Worm (Caenorhabditis elegans) whole organism, L4 larva: Measurements from ENCODE around the gene lmd-5.

Source experiments
- F44E2.7 ChIP-seq: fragments of 200-800 bp; sonication (Bioruptor generic); IDR thresholded peaks from 2 replicates; pipeline ENCODE4 v2.1.2; 2022; ENCODE audit warnings: missing genetic modification characterization, missing compliant biosample characterization
- F49E8.2 ChIP-seq: sonication (generic microtip); optimal IDR thresholded peaks from 2 replicates; lab custom pipeline; 2016; ENCODE audit warnings: missing compliant biosample characterization, mild to moderate bottlenecking, missing genetic modification characterization, borderline replicate concordance
- R02D3.7 ChIP-seq: fragments of 150-350 bp; sonication (generic microtip); optimal IDR thresholded peaks from 3 replicates; lab custom pipeline; 2014; ENCODE audit warnings: missing biosample characterization, missing genetic modification characterization
- T26A8.4 ChIP-seq: fragments of 200-800 bp; sonication (Bioruptor generic); IDR thresholded peaks from 2 replicates; pipeline ENCODE4 v1.3.6; 2022; ENCODE audit warnings: missing genetic modification characterization, missing compliant biosample characterization
- Y48G9A.11 ChIP-seq: fragments of 200-800 bp; sonication (Bioruptor generic); IDR thresholded peaks from 2 replicates; pipeline ENCODE4 v1.3.6; 2022; ENCODE audit warnings: missing genetic modification reagents, missing genetic modification characterization, missing compliant biosample characterization
- aha-1 ChIP-seq: fragments of 150-350 bp; peaks from one replicate; lab custom pipeline; 2014; ENCODE audit warnings: missing biosample characterization, missing genetic modification characterization
- aly-2 ChIP-seq: sonication (generic microtip); optimal IDR thresholded peaks from 2 replicates; lab custom pipeline; 2018; ENCODE audit warnings: missing biosample characterization, missing genetic modification characterization
- ama-1 ChIP-seq: fragments of 150-350 bp; optimal IDR thresholded peaks from 2 replicates; lab custom pipeline; 2014; ENCODE audit warnings: inconsistent platforms, mixed read lengths
- ceh-32 ChIP-seq: sonication (generic microtip); optimal IDR thresholded peaks from 2 replicates; lab custom pipeline; 2016; ENCODE audit warnings: mild to moderate bottlenecking, missing genetic modification characterization, missing compliant biosample characterization; ENCODE audit not compliant: poor library complexity
- ces-1 ChIP-seq: fragments of 150-350 bp; sonication (generic microtip); optimal IDR thresholded peaks from 4 replicates; lab custom pipeline; 2014; ENCODE audit warnings: missing biosample characterization, missing genetic modification reagents, missing genetic modification characterization
- ctbp-1 ChIP-seq: fragments of 200-800 bp; sonication (Bioruptor generic); IDR thresholded peaks from 2 replicates; pipeline ENCODE4 v1.3.6; 2022; ENCODE audit warnings: missing genetic modification reagents, missing genetic modification characterization, missing compliant biosample characterization
- daf-12 ChIP-seq: fragments of 150-350 bp; optimal IDR thresholded peaks from 2 replicates; lab custom pipeline; 2014; ENCODE audit warnings: missing biosample characterization, missing genetic modification reagents, missing genetic modification characterization
- daf-16 ChIP-seq, 3 experiments: sonication (generic microtip); optimal IDR thresholded peaks; 2 replicates each; lab custom pipeline; 2016 to 2017; ENCODE audit warnings: missing genetic modification characterization in 3 of 3, missing genetic modification reagents in 3 of 3, mild to moderate bottlenecking in 2 of 3, missing compliant biosample characterization in 2 of 3, missing biosample characterization in 1 of 3, moderate library complexity in 1 of 3
- dmd-6 ChIP-seq: fragments of 200-800 bp; sonication (Bioruptor generic); IDR thresholded peaks from 2 replicates; pipeline ENCODE4 v1.3.6; 2022; ENCODE audit warnings: missing genetic modification reagents, missing genetic modification characterization, missing compliant biosample characterization
- dve-1 ChIP-seq: sonication (generic microtip); optimal IDR thresholded peaks from 2 replicates; lab custom pipeline; 2017; ENCODE audit warnings: antibody characterized with exemption, mild to moderate bottlenecking, missing genetic modification characterization, missing compliant biosample characterization; ENCODE audit not compliant: insufficient read depth
- gei-8 ChIP-seq: fragments of 200-800 bp; sonication (Bioruptor generic); optimal IDR thresholded peaks from 2 replicates; lab custom pipeline; 2018; ENCODE audit warnings: mild to moderate bottlenecking, missing genetic modification characterization, missing compliant biosample characterization
- hmg-1.1 ChIP-seq: fragments of 200-800 bp; sonication (Bioruptor generic); IDR thresholded peaks from 2 replicates; pipeline ENCODE4 v1.3.6; 2022; ENCODE audit warnings: missing genetic modification reagents, missing genetic modification characterization, missing compliant biosample characterization
- lim-7 ChIP-seq: fragments of 200-800 bp; sonication (Bioruptor generic); IDR thresholded peaks from 2 replicates; pipeline ENCODE4 v1.3.6; 2022; ENCODE audit warnings: missing genetic modification characterization, missing compliant biosample characterization
- lin-29 ChIP-seq: fragments of 200-800 bp; sonication (Bioruptor generic); IDR thresholded peaks from 2 replicates; pipeline ENCODE4 v1.3.6; 2022; ENCODE audit warnings: missing genetic modification reagents, missing genetic modification characterization, missing compliant biosample characterization
- mdl-1 ChIP-seq, 2 experiments: fragments of 150-350 bp in 1 of 2; sonication (generic microtip) in 1 of 2; optimal IDR thresholded peaks; 2 replicates each; lab custom pipeline; 2014 to 2017; ENCODE audit warnings: missing biosample characterization in 2 of 2, missing genetic modification characterization in 2 of 2
- mes-2 ChIP-seq: sonication (generic microtip); optimal IDR thresholded peaks from 2 replicates; lab custom pipeline; 2016; ENCODE audit warnings: missing genotype, mild to moderate bottlenecking, missing genetic modification characterization, missing compliant biosample characterization; ENCODE audit not compliant: poor library complexity, severe bottlenecking
- mxl-2 ChIP-seq: fragments of 200-800 bp; sonication (Bioruptor generic); conservative IDR thresholded peaks from 2 replicates; pipeline ENCODE4 v1.3.6; 2022; ENCODE audit warnings: missing genetic modification reagents, missing genetic modification characterization, missing compliant biosample characterization
- nhr-10 ChIP-seq: fragments of 150-350 bp; optimal IDR thresholded peaks from 2 replicates; lab custom pipeline; 2014; ENCODE audit warnings: missing biosample characterization, missing genetic modification characterization
- nhr-102 ChIP-seq: sonication (generic microtip); optimal IDR thresholded peaks from 2 replicates; lab custom pipeline; 2016; ENCODE audit warnings: mild to moderate bottlenecking, missing genetic modification characterization, moderate library complexity, missing compliant biosample characterization
- nhr-11 ChIP-seq: fragments of 150-350 bp; optimal IDR thresholded peaks from 2 replicates; lab custom pipeline; 2014; ENCODE audit warnings: missing biosample characterization, missing genetic modification characterization
- nhr-28 ChIP-seq: fragments of 150-350 bp; optimal IDR thresholded peaks from 2 replicates; lab custom pipeline; 2014; ENCODE audit warnings: missing biosample characterization, missing genetic modification characterization
- nhr-42 ChIP-seq: fragments of 200-800 bp; sonication (Bioruptor generic); IDR thresholded peaks from 2 replicates; pipeline ENCODE4 v1.3.6; 2022; ENCODE audit warnings: missing genetic modification characterization, missing compliant biosample characterization
- pha-4 ChIP-seq, 2 experiments: fragments of 150-350 bp in 1 of 2; fragments of 200-800 bp in 1 of 2; sonication (Bioruptor generic) in 1 of 2; IDR thresholded peaks in 1 of 2; optimal IDR thresholded peaks in 1 of 2; 2 replicates each; pipeline versions ENCODE4 v1.3.6 to Lab custom; 2014 to 2022; ENCODE audit warnings: missing genetic modification characterization in 2 of 2, missing genetic modification reagents in 2 of 2, missing biosample characterization in 1 of 2, missing compliant biosample characterization in 1 of 2
- php-3 ChIP-seq: fragments of 200-800 bp; sonication (Bioruptor generic); IDR thresholded peaks from 2 replicates; pipeline ENCODE4 v1.3.6; 2022; ENCODE audit warnings: missing genetic modification reagents, missing genetic modification characterization, missing compliant biosample characterization
- pqm-1 ChIP-seq: sonication (generic microtip); optimal IDR thresholded peaks from 2 replicates; lab custom pipeline; 2017; ENCODE audit warnings: missing biosample characterization, missing genetic modification characterization
- snpc-4 ChIP-seq: fragments of 150-350 bp; optimal IDR thresholded peaks from 2 replicates; lab custom pipeline; 2014; ENCODE audit warnings: missing biosample characterization, missing genetic modification characterization
- spr-3 ChIP-seq: fragments of 200-800 bp; sonication (Bioruptor generic); optimal IDR thresholded peaks from 2 replicates; lab custom pipeline; 2018; ENCODE audit warnings: mild to moderate bottlenecking, missing genetic modification characterization, missing compliant biosample characterization
- tra-1 ChIP-seq: fragments of 200-800 bp; sonication (Bioruptor generic); IDR thresholded peaks from 2 replicates; pipeline ENCODE4 v1.3.6; 2022; ENCODE audit warnings: missing genetic modification reagents, missing genetic modification characterization, missing compliant biosample characterization
- unc-130 ChIP-seq: sonication (generic microtip); optimal IDR thresholded peaks from 2 replicates; lab custom pipeline; 2016; ENCODE audit warnings: missing genetic modification reagents, missing genetic modification characterization, missing compliant biosample characterization
- unc-39 ChIP-seq: sonication (generic microtip); optimal IDR thresholded peaks from 2 replicates; lab custom pipeline; 2017; ENCODE audit warnings: missing biosample characterization, missing genetic modification characterization
- unc-62 ChIP-seq, 3 experiments: fragments of 150-350 bp in 1 of 3; sonication (generic microtip); optimal IDR thresholded peaks in 2 of 3; peaks in 1 of 3; 1 replicate in 1 of 3; 2 replicates in 2 of 3; lab custom pipeline; 2014 to 2017; ENCODE audit warnings: missing biosample characterization in 3 of 3, missing genetic modification characterization in 3 of 3, missing genetic modification reagents in 3 of 3, missing genotype in 1 of 3
- ztf-11 ChIP-seq: fragments of 150-350 bp; optimal IDR thresholded peaks from 2 replicates; lab custom pipeline; 2014; ENCODE audit warnings: missing biosample characterization, missing genetic modification characterization

The lmd-5 gene

ce11 chrV:7140368-7140767 lies 16.9 kb downstream of the lmd-5 start:
- TF ChIP-seq nhr-28 (tag; lab: Kevin White, UChicago) (peak; percentile 64), ces-1 (GFP tag; lab: Kevin White, UChicago) (no peak), spr-3 (no peak), lin-29 (GFP tag; lab: Robert Waterston, UW) (no peak), mdl-1 (tag; optimal IDR thresholded peaks at IDR 0.05; lab: Kevin White, UChicago) (no peak), Y48G9A.11 (GFP tag; lab: Robert Waterston, UW) (no peak), nhr-10 (tag; lab: Kevin White, UChicago) (no peak), ceh-32 (tag; lab: Kevin White, UChicago) (no peak), gei-8 (no peak), lim-7 (no peak), unc-62 (GFP tag; optimal IDR thresholded peaks at IDR 0.05 in 1 of 2; lab: Kevin White, UChicago) (peak in 1 of 2 experiments; percentile 91), unc-62 (tag; optimal IDR thresholded peaks at IDR 0.05; lab: Kevin White, UChicago) (no peak), mes-2 (tag; lab: Kevin White, UChicago) (no peak), mxl-2 (GFP tag; lab: Robert Waterston, UW) (no peak), ama-1 (no peak), dve-1 (no peak)
- TF ChIP-seq, all 104 proteins: peak for 2

- TF ChIP-seq ztf-11 (tag; lab: Kevin White, UChicago) (no peak), F44E2.7 (GFP tag; lab: Robert Waterston, UW) (no peak), ctbp-1 (GFP tag; lab: Robert Waterston, UW) (no peak), nhr-42 (GFP tag; lab: Robert Waterston, UW) (no peak), nhr-28 (tag; lab: Kevin White, UChicago) (peak; percentile 45)
These were observed 18.4 kb downstream of the lmd-5 start, which contains the start of gene ugt-40 for ce11 chrV:7141864-7142263. Gene ugt-40 (minus strand): TSS chrV:7141964.

- no peak for TF ChIP-seq ceh-32 (tag; lab: Kevin White, UChicago)
- peak; percentile 67 for TF ChIP-seq dmd-6
- peak; percentile 76 for TF ChIP-seq F49E8.2
- TF ChIP-seq ztf-11 (tag; lab: Kevin White, UChicago): no peak
- TF ChIP-seq nhr-102 (tag; lab: Kevin White, UChicago): peak; percentile 94
- peak; percentile 1 for TF ChIP-seq pqm-1 (tag; lab: Kevin White, UChicago)
- peak; percentile 67 for TF ChIP-seq snpc-4 (tag; lab: Kevin White, UChicago)
- no peak for TF ChIP-seq dve-1
- peak; percentile 94 for TF ChIP-seq aha-1 (tag; lab: Kevin White, UChicago)
- TF ChIP-seq php-3 (GFP tag; lab: Robert Waterston, UW): peak; percentile 72
- no peak for TF ChIP-seq nhr-42 (GFP tag; lab: Robert Waterston, UW)
- no peak for TF ChIP-seq unc-39 (tag; lab: Kevin White, UChicago)
- TF ChIP-seq tra-1 (GFP tag; lab: Robert Waterston, UW): 0 out of 2 replicates have a peak, but pooled peaks have one; percentile 11
- TF ChIP-seq daf-12 (tag; lab: Kevin White, UChicago): no peak
- TF ChIP-seq nhr-11 (tag; lab: Kevin White, UChicago): no peak
- TF ChIP-seq unc-130: no peak
- TF ChIP-seq daf-16 (GFP tag; optimal IDR thresholded peaks at IDR 0.05; lab: Kevin White, UChicago): peak in 1 of 2 experiments; percentile 16
- peak; percentile 58 for TF ChIP-seq daf-16 (tag; optimal IDR thresholded peaks at IDR 0.05; lab: Kevin White, UChicago)
- no peak for TF ChIP-seq pha-4 (GFP tag; IDR thresholded peaks at IDR 0.05; lab: Robert Waterston, UW)
- TF ChIP-seq pha-4 (tag; optimal IDR thresholded peaks at IDR 0.05; lab: Kevin White, UChicago): no peak
- no peak for TF ChIP-seq hmg-1.1 (GFP tag; lab: Robert Waterston, UW)
- TF ChIP-seq T26A8.4 (GFP tag; lab: Robert Waterston, UW): no peak
- peak; percentile 78 for TF ChIP-seq Y48G9A.11 (GFP tag; lab: Robert Waterston, UW)
- TF ChIP-seq aly-2: no peak
- no peak for TF ChIP-seq R02D3.7 (tag; lab: Kevin White, UChicago)
These were observed 19.2 kb downstream of the lmd-5 start for ce11 chrV:7142661-7143060.
